Worm (Caenorhabditis elegans) whole organism, young adult: ENCODE measurements around the gene ZK1073.1.

Source experiments
- B0019.2 ChIP-seq: fragments of 200-800 bp; sonication (Bioruptor generic); conservative IDR thresholded peaks from 2 replicates; pipeline ENCODE4 v1.3.6; 2022; ENCODE audit warnings: missing genetic modification reagents, missing genetic modification characterization, missing compliant biosample characterization
- B0035.1 ChIP-seq: sonication (generic microtip); optimal IDR thresholded peaks from 2 replicates; lab custom pipeline; 2016; ENCODE audit warnings: missing genetic modification characterization, mild to moderate bottlenecking, missing compliant biosample characterization, missing genotype, missing genetic modification reagents
- F37B4.10 ChIP-seq: fragments of 200-800 bp; sonication (Bioruptor generic); IDR thresholded peaks from 2 replicates; pipeline ENCODE4 v1.3.6; 2022; ENCODE audit warnings: missing genetic modification characterization, missing compliant biosample characterization
- F49E8.2 ChIP-seq: sonication (generic microtip); optimal IDR thresholded peaks from 3 replicates; lab custom pipeline; 2017; ENCODE audit warnings: missing genetic modification characterization, mild to moderate bottlenecking, missing compliant biosample characterization, antibody characterized with exemption, moderate library complexity; ENCODE audit not compliant: insufficient read depth
- F55B11.4 ChIP-seq: sonication (generic microtip); optimal IDR thresholded peaks from 2 replicates; lab custom pipeline; 2016; ENCODE audit warnings: missing compliant biosample characterization, missing genetic modification characterization, borderline replicate concordance; ENCODE audit not compliant: insufficient read depth
- K11D2.4 ChIP-seq: fragments of 200-800 bp; sonication (Bioruptor generic); IDR thresholded peaks from 2 replicates; pipeline ENCODE4 v1.3.6; 2022; ENCODE audit warnings: missing genetic modification reagents, missing genetic modification characterization, missing compliant biosample characterization
- K12H6.12 ChIP-seq: fragments of 200-800 bp; sonication (Bioruptor generic); optimal IDR thresholded peaks from 2 replicates; lab custom pipeline; 2018; ENCODE audit warnings: mild to moderate bottlenecking, missing genetic modification characterization, missing compliant biosample characterization
- T26A5.8 ChIP-seq: sonication (generic microtip); optimal IDR thresholded peaks from 2 replicates; lab custom pipeline; 2016; ENCODE audit warnings: missing genetic modification characterization, missing compliant biosample characterization
- Y53G8AR.9 ChIP-seq: fragments of 200-800 bp; sonication (Bioruptor generic); conservative IDR thresholded peaks from 2 replicates; pipeline ENCODE4 v1.3.6; 2022; ENCODE audit warnings: missing genetic modification reagents, missing genetic modification characterization, missing compliant biosample characterization
- Y95B8A.8 ChIP-seq: fragments of 200-800 bp; sonication (Bioruptor generic); IDR thresholded peaks from 2 replicates; pipeline ENCODE4 v1.3.6; 2022; ENCODE audit warnings: missing genetic modification reagents, missing genetic modification characterization, missing compliant biosample characterization
- ZK185.1 ChIP-seq: sonication (generic microtip); optimal IDR thresholded peaks from 2 replicates; lab custom pipeline; 2016; ENCODE audit warnings: mild to moderate bottlenecking, missing genetic modification characterization, missing compliant biosample characterization; ENCODE audit not compliant: poor library complexity, severe bottlenecking
- akir-1 ChIP-seq: fragments of 200-800 bp; sonication (Bioruptor generic); optimal IDR thresholded peaks from 2 replicates; lab custom pipeline; 2018; ENCODE audit warnings: mild to moderate bottlenecking, missing genetic modification characterization, moderate library complexity, missing compliant biosample characterization
- attf-5 ChIP-seq: fragments of 200-800 bp; sonication (Bioruptor generic); optimal IDR thresholded peaks from 2 replicates; lab custom pipeline; 2018; ENCODE audit warnings: mild to moderate bottlenecking, missing genetic modification characterization, missing compliant biosample characterization
- cebp-1 ChIP-seq, 2 experiments: fragments of 200-800 bp in 1 of 2; sonication (Bioruptor generic) in 1 of 2; sonication (generic microtip) in 1 of 2; IDR thresholded peaks in 1 of 2; optimal IDR thresholded peaks in 1 of 2; 2 replicates each; pipeline versions ENCODE4 v1.3.6 to Lab custom; 2017 to 2022; ENCODE audit warnings: missing compliant biosample characterization in 2 of 2, missing genetic modification characterization in 2 of 2, mild to moderate bottlenecking in 1 of 2, missing genetic modification reagents in 1 of 2, moderate library complexity in 1 of 2
- cebp-2 ChIP-seq: fragments of 200-800 bp; sonication (Bioruptor generic); IDR thresholded peaks from 2 replicates; pipeline ENCODE4 v1.3.6; 2022; ENCODE audit warnings: missing genetic modification characterization, missing compliant biosample characterization
- ceh-40 ChIP-seq: fragments of 200-800 bp; sonication (Bioruptor generic); IDR thresholded peaks from 2 replicates; pipeline ENCODE4 v1.3.6; 2022; ENCODE audit warnings: missing genetic modification characterization, missing compliant biosample characterization
- egrh-3 ChIP-seq: fragments of 200-800 bp; sonication (Bioruptor generic); IDR thresholded peaks from 2 replicates; pipeline ENCODE4 v1.3.6; 2022; ENCODE audit warnings: missing genetic modification reagents, missing genetic modification characterization, missing compliant biosample characterization
- ets-4 ChIP-seq: fragments of 200-800 bp; sonication (Bioruptor generic); optimal IDR thresholded peaks from 2 replicates; lab custom pipeline; 2018; ENCODE audit warnings: mild to moderate bottlenecking, missing genetic modification characterization, missing compliant biosample characterization
- gei-17 ChIP-seq: fragments of 200-800 bp; sonication (Bioruptor generic); optimal IDR thresholded peaks from 2 replicates; lab custom pipeline; 2018; ENCODE audit warnings: mild to moderate bottlenecking, missing genetic modification characterization, missing compliant biosample characterization
- hmg-1.2 ChIP-seq: fragments of 200-800 bp; sonication (Bioruptor generic); IDR thresholded peaks from 2 replicates; pipeline ENCODE4 v1.3.6; 2022; ENCODE audit warnings: missing genetic modification reagents, missing genetic modification characterization, missing compliant biosample characterization
- lin-40 ChIP-seq: sonication (generic microtip); optimal IDR thresholded peaks from 2 replicates; lab custom pipeline; 2016; ENCODE audit warnings: missing genetic modification characterization, mild to moderate bottlenecking, missing compliant biosample characterization, missing genotype, missing genetic modification reagents
- madf-3 ChIP-seq: fragments of 200-800 bp; sonication (Bioruptor generic); IDR thresholded peaks from 2 replicates; pipeline ENCODE4 v1.3.6; 2022; ENCODE audit warnings: missing genetic modification reagents, missing genetic modification characterization, missing compliant biosample characterization
- madf-6 ChIP-seq: fragments of 200-800 bp; sonication (Bioruptor generic); IDR thresholded peaks from 2 replicates; pipeline ENCODE4 v1.3.6; 2022; ENCODE audit warnings: missing genetic modification reagents, missing genetic modification characterization, missing compliant biosample characterization
- madf-8 ChIP-seq: fragments of 200-800 bp; sonication (Bioruptor generic); conservative IDR thresholded peaks from 2 replicates; pipeline ENCODE4 v1.3.6; 2022; ENCODE audit warnings: missing genetic modification reagents, missing genetic modification characterization, missing compliant biosample characterization
- mcd-1 ChIP-seq: fragments of 200-800 bp; sonication (Bioruptor generic); IDR thresholded peaks from 2 replicates; pipeline ENCODE4 v1.3.6; 2022; ENCODE audit warnings: missing genetic modification reagents, missing genetic modification characterization, missing compliant biosample characterization
- mxl-1 ChIP-seq: sonication (generic microtip); optimal IDR thresholded peaks from 2 replicates; lab custom pipeline; 2016; ENCODE audit warnings: missing genetic modification characterization, missing compliant biosample characterization
- nfya-2 ChIP-seq: fragments of 200-800 bp; sonication (Bioruptor generic); IDR thresholded peaks from 2 replicates; pipeline ENCODE4 v1.3.6; 2022; ENCODE audit warnings: missing genetic modification reagents, missing genetic modification characterization, missing compliant biosample characterization
- nhr-120 ChIP-seq: fragments of 200-800 bp; sonication (Bioruptor generic); IDR thresholded peaks from 2 replicates; pipeline ENCODE4 v1.3.6; 2022; ENCODE audit warnings: missing genetic modification characterization, missing compliant biosample characterization
- nhr-80 ChIP-seq: sonication (generic microtip); optimal IDR thresholded peaks from 2 replicates; lab custom pipeline; 2016; ENCODE audit warnings: missing genetic modification characterization, missing compliant biosample characterization
- pha-4 ChIP-seq: fragments of 150-350 bp; sonication (generic microtip); optimal IDR thresholded peaks from 2 replicates; lab custom pipeline; 2014; ENCODE audit warnings: missing biosample characterization, missing genetic modification reagents, missing genetic modification characterization
- sptf-2 ChIP-seq: fragments of 200-800 bp; sonication (Bioruptor generic); optimal IDR thresholded peaks from 2 replicates; lab custom pipeline; 2018; ENCODE audit warnings: mild to moderate bottlenecking, missing genetic modification characterization, missing compliant biosample characterization
- tbp1 ChIP-seq: fragments of 200-800 bp; sonication (Bioruptor generic); optimal IDR thresholded peaks from 2 replicates; lab custom pipeline; 2018; ENCODE audit warnings: mild to moderate bottlenecking, missing genetic modification characterization, missing compliant biosample characterization
- unc-62 ChIP-seq: fragments of 150-350 bp; optimal IDR thresholded peaks from 2 replicates; lab custom pipeline; 2014; ENCODE audit warnings: missing biosample characterization, missing genetic modification reagents, missing genetic modification characterization
- zfh-2 ChIP-seq: fragments of 200-800 bp; sonication (Bioruptor generic); conservative IDR thresholded peaks from 2 replicates; pipeline ENCODE4 v1.3.6; 2022; ENCODE audit warnings: missing genetic modification reagents, missing genetic modification characterization, missing compliant biosample characterization
- zim-3 ChIP-seq: sonication (generic microtip); optimal IDR thresholded peaks from 2 replicates; lab custom pipeline; 2017; ENCODE audit warnings: mild to moderate bottlenecking, missing genetic modification characterization, moderate library complexity, missing compliant biosample characterization
- ztf-25 ChIP-seq: fragments of 200-800 bp; sonication (Bioruptor generic); IDR thresholded peaks from 2 replicates; pipeline ENCODE4 v1.3.6; 2022; ENCODE audit warnings: missing genetic modification reagents, missing genetic modification characterization, missing compliant biosample characterization
- ztf-6 ChIP-seq: fragments of 200-800 bp; sonication (Bioruptor generic); IDR thresholded peaks from 2 replicates; pipeline ENCODE4 v1.3.6; 2022; ENCODE audit warnings: missing genetic modification reagents, missing genetic modification characterization, missing compliant biosample characterization

The ZK1073.1 gene

DNA sequence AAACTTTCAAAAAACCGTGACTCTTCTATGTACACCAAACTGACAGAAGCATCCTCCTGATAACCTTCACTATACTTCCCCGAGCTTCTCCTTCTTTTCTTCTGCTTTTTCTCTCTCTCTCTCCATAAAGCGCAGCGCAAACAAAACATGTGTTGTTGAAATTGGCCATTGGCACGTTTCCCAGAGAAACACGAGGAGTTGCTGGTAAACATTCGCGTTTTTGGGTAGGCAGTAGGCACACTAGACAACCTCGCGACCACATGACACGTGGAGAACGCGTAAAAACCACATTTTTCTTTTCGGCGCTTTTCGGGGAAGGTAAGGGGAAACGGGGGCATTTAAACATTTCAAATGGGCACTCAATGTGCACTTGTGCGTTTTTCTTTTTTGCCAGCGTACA lies 2.4 kb upstream of the ZK1073.1 start (continued):
- peak; percentile 69 for TF ChIP-seq ets-4 (GFP tag; lab: Kevin White, UChicago)
- TF ChIP-seq K12H6.12 (tag; lab: Kevin White, UChicago): peak; percentile 71
- TF ChIP-seq hmg-1.2 (GFP tag; lab: Robert Waterston, UW): peak; percentile 29; the same call in 1 of the 2 replicates
- peak; percentile 25; the same call in 1 of the 2 replicates for TF ChIP-seq mcd-1 (GFP tag; lab: Robert Waterston, UW)
- no peak for TF ChIP-seq ceh-40
- no peak for TF ChIP-seq sptf-2 (GFP tag; lab: Kevin White, UChicago)
- TF ChIP-seq madf-8 (GFP tag; lab: Robert Waterston, UW): no peak
- peak; percentile 72 for TF ChIP-seq nhr-80 (tag; lab: Kevin White, UChicago)
- peak; percentile 41; the same call in 1 of the 2 replicates for TF ChIP-seq Y95B8A.8 (GFP tag; lab: Robert Waterston, UW)
- TF ChIP-seq cebp-1 (GFP tag; IDR thresholded peaks at IDR 0.05; lab: Robert Waterston, UW): no peak; the same call in 1 of the 2 replicates
- TF ChIP-seq cebp-1 (tag; optimal IDR thresholded peaks at IDR 0.05; lab: Kevin White, UChicago): peak; percentile 75
- TF ChIP-seq cebp-2: no peak
- TF ChIP-seq tbp1 (GFP tag; lab: Kevin White, UChicago): peak; percentile 24
- TF ChIP-seq F55B11.4 (tag; lab: Kevin White, UChicago): no peak
- peak; percentile 38 for TF ChIP-seq attf-5
- 0 out of 2 replicates have a peak, but pooled peaks have one; percentile 17 for TF ChIP-seq B0019.2 (GFP tag; lab: Robert Waterston, UW)

DNA sequence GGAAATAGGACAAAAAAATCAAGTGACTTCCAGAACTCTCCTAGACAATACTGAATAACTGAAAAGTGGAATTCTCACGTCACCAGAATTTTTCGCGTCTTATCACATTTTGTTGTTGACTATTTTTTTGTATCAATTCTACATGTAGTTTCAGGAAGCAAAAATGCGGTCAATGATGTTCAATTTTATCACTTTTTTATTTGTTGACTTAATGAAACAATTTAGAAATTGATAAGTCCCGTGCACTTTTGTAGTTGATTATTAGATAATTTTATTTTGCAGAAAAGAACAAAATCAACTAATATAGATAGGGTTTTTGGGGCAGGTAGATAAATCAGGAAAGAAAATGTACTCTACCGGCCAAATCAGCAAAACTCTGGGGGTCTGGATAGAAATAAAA lies 1.5 kb upstream of the ZK1073.1 start:
- TF ChIP-seq zim-3 (tag; lab: Kevin White, UChicago): no peak
- no peak for TF ChIP-seq B0035.1 (tag; lab: Kevin White, UChicago)

DNA sequence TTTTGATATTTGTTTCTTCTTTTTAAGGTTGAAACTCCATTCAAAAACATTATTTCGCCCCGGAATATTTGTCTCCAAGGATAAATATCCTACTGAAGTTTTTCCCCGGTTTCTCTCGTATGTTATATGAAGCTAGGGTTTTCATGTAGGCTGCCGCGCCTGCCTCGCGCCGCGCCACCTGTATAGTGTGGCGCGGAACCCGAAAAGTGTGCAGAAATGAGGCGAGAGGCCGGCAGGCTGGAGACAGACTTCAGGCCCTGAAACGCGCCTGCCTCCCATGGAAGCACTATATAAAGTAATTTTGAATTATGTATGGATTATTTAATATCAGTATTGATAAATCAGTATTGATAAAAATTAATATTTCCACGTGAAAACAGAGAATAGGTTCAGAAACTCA lies 3.9 kb downstream of the ZK1073.1 start:
- TF ChIP-seq K11D2.4 (GFP tag; lab: Robert Waterston, UW): no peak
- TF ChIP-seq nhr-120: 0 out of 2 replicates have a peak, but pooled peaks have one; percentile 68
- TF ChIP-seq F37B4.10: 0 out of 2 replicates have a peak, but pooled peaks have one; percentile 53

DNA sequence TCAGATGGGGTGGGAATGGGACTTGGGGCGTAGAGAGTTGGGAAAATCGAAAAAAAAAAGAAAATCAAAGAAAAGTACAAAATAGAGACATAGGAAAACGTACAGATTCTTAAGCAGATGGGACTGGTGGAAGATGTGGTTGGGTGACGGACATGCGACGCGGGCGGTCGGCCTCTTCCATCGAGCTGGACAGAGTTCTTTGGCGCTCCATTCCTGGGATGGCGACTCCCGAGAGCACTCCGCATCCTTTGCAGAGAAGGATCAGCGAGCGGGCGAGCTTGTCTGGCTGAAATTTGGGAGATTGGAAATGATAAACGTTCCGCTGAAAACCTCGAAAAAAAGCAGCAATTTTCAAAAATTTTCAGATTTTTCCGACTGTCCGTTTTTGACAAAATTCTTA lies 4.4 kb downstream of the ZK1073.1 start:
- no peak for TF ChIP-seq akir-1 (GFP tag; lab: Kevin White, UChicago)
- no peak for TF ChIP-seq nfya-2 (GFP tag; lab: Robert Waterston, UW)
- no peak for TF ChIP-seq madf-6 (GFP tag; lab: Robert Waterston, UW)
- TF ChIP-seq ztf-25 (GFP tag; lab: Robert Waterston, UW): no peak
- no peak for TF ChIP-seq gei-17
- no peak for TF ChIP-seq mcd-1 (GFP tag; lab: Robert Waterston, UW)
- no peak for TF ChIP-seq mxl-1
- no peak for TF ChIP-seq B0019.2 (GFP tag; lab: Robert Waterston, UW)
- peak; percentile 58; the same call in 1 of the 2 replicates for TF ChIP-seq egrh-3 (GFP tag; lab: Robert Waterston, UW)
- no peak for TF ChIP-seq unc-62 (GFP tag; lab: Kevin White, UChicago)
- TF ChIP-seq cebp-2: no peak
- peak; percentile 56; the same call in 1 of the 2 replicates for TF ChIP-seq zfh-2 (GFP tag; lab: Robert Waterston, UW)
- TF ChIP-seq Y53G8AR.9 (GFP tag; lab: Robert Waterston, UW): no peak
- no peak for TF ChIP-seq T26A5.8 (tag; lab: Kevin White, UChicago)
- TF ChIP-seq F49E8.2 (tag; lab: Kevin White, UChicago): no peak
- no peak for TF ChIP-seq ztf-6 (GFP tag; lab: Robert Waterston, UW)
- no peak for TF ChIP-seq lin-40 (tag; lab: Kevin White, UChicago)
- no peak for TF ChIP-seq ZK185.1 (tag; lab: Kevin White, UChicago)
- TF ChIP-seq madf-3 (GFP tag; lab: Robert Waterston, UW): 0 out of 2 replicates have a peak, but pooled peaks have one; percentile 49
- no peak for TF ChIP-seq pha-4 (tag; lab: Kevin White, UChicago)
